Worm (Caenorhabditis elegans): ENCODE measurements around the gene Y53F4B.19.
A peak's percentile ranks its signal among the peaks of the same experiment; 100 is the strongest.

Gene Y53F4B.19

ce11 chrII:15119537-15120360 lies 43.0 kb downstream of the Y53F4B.19 start, which contains the start of gene arp-1:
TSS of gene arp-1 (plus strand) at chrII:15120301.
- TF ChIP-seq rnt-1 (tag; optimal IDR thresholded peaks at IDR 0.05) (peak; percentile 66), lin-13 (GFP tag; optimal IDR thresholded peaks at IDR 0.05) (peak; percentile 21), blmp-1 (tag; optimal IDR thresholded peaks at IDR 0.05) (no peak), snpc-4 (tag; optimal IDR thresholded peaks at IDR 0.05) (no peak), tlp-1 (tag; optimal IDR thresholded peaks at IDR 0.05) (no peak), mep-1 (tag; optimal IDR thresholded peaks at IDR 0.05) (peak; percentile 63), unc-30 (tag; optimal IDR thresholded peaks at IDR 0.05) (no peak), tbx-2 (tag; optimal IDR thresholded peaks at IDR 0.05) (peak; percentile 20), skn-1 (tag; optimal IDR thresholded peaks at IDR 0.05) (peak; percentile 43), fos-1 (tag; optimal IDR thresholded peaks at IDR 0.05) (no peak), C16A3.4 (tag; optimal IDR thresholded peaks at IDR 0.05) (peak; percentile 75), dsc-1 (tag; optimal IDR thresholded peaks at IDR 0.05) (peak; percentile 15), fkh-8 (tag; optimal IDR thresholded peaks at IDR 0.05) (no peak), nhr-19 (GFP tag; conservative IDR thresholded peaks at IDR 0.05) (peak; percentile 26; the same call in 1 of the 2 replicates), hlh-17 (GFP tag; optimal IDR thresholded peaks at IDR 0.05; ENCODE audit: borderline replicate concordance) (no peak), alr-1 (tag; optimal IDR thresholded peaks at IDR 0.05; ENCODE audit: borderline replicate concordance) (no peak), ces-1 (GFP tag; optimal IDR thresholded peaks at IDR 0.05) (no peak), efl-1 (optimal IDR thresholded peaks at IDR 0.05) (peak; percentile 71 to 78), efl-1 (GFP tag; optimal IDR thresholded peaks at IDR 0.05 in 1 of 2) (peak; percentile 70 to 91), sup-37 (GFP tag; optimal IDR thresholded peaks at IDR 0.05) (no peak), dpl-1 (GFP tag; optimal IDR thresholded peaks at IDR 0.05) (peak; percentile 61 to 68 (median 68)), isw-1 (GFP tag; IDR thresholded peaks at IDR 0.05) (peak; percentile 11; the same call in 1 of the 2 replicates), grh-1 (GFP tag; IDR thresholded peaks at IDR 0.05) (no peak), ceh-82 (tag; optimal IDR thresholded peaks at IDR 0.05) (peak; percentile 50 to 63 (median 52)), irx-1 (tag; optimal IDR thresholded peaks at IDR 0.05) (no peak), nhr-28 (tag; optimal IDR thresholded peaks at IDR 0.05) (no peak), snu-23 (GFP tag; optimal IDR thresholded peaks at IDR 0.05) (peak; percentile 57), lsy-2 (tag; optimal IDR thresholded peaks at IDR 0.05) (peak; percentile 49 to 74), lin-35 (GFP tag; optimal IDR thresholded peaks at IDR 0.05) (peak; percentile 73 to 77), pax-3 (tag; optimal IDR thresholded peaks at IDR 0.05) (no peak), hpl-2 (GFP tag; optimal IDR thresholded peaks at IDR 0.05) (peak; percentile 63), nhr-71 (tag; optimal IDR thresholded peaks at IDR 0.05) (peak; percentile 41), fkh-10 (GFP tag; optimal IDR thresholded peaks at IDR 0.05) (no peak), aha-1 (tag; optimal IDR thresholded peaks at IDR 0.05) (no peak), ceh-90 (tag; optimal IDR thresholded peaks at IDR 0.05) (no peak), elt-3 (tag; optimal IDR thresholded peaks at IDR 0.05) (peak in 1 of 6 experiments; percentile 1), lin-14 (GFP tag; optimal IDR thresholded peaks at IDR 0.05) (peak; percentile 58), nhr-77 (tag; optimal IDR thresholded peaks at IDR 0.05) (peak; percentile 76), ets-5 (GFP tag; IDR thresholded peaks at IDR 0.05) (no peak), jun-1 (tag; optimal IDR thresholded peaks at IDR 0.05) (no peak), nhr-47 (tag; optimal IDR thresholded peaks at IDR 0.05) (peak; percentile 34), mef-2 (tag; optimal IDR thresholded peaks at IDR 0.05) (no peak), zip-4 (GFP tag; optimal IDR thresholded peaks at IDR 0.05) (peak; percentile 84), mdl-1 (tag; optimal IDR thresholded peaks at IDR 0.05) (peak in 1 of 2 experiments; percentile 31), swsn-7 (tag; optimal IDR thresholded peaks at IDR 0.05) (peak; percentile 34), nhr-20 (tag; optimal IDR thresholded peaks at IDR 0.05) (peak; percentile 42), unc-130 (tag; optimal IDR thresholded peaks at IDR 0.05) (peak; percentile 54), F16B12.6 (tag; optimal IDR thresholded peaks at IDR 0.05) (peak; percentile 97), lin-15B (tag; optimal IDR thresholded peaks at IDR 0.05) (peak; percentile 11)
